Fruit fly (Drosophila melanogaster): ENCODE results near the gene Gr93c.
A peak's percentile ranks its signal among the peaks of the same experiment; 100 is the strongest.

Gr93c gene

dm6 chr3R:21849988-21850460 is 5.0 kb upstream of the Gr93c start (continued):
- TF ChIP-seq CG17186 (GFP tag; optimal IDR thresholded peaks at IDR 0.05), result no peak
- 0 out of 2 replicates have a peak, but pooled peaks have one; percentile 45 for TF ChIP-seq stc (GFP tag; IDR thresholded peaks at IDR 0.05)
- TF ChIP-seq lola (GFP tag; optimal IDR thresholded peaks at IDR 0.05), result peak in 1 of 3 experiments; percentile 55
- TF ChIP-seq CG8290 (GFP tag; optimal IDR thresholded peaks at IDR 0.05), result peak; percentile 58
- no peak for TF ChIP-seq CG8290 (tag; optimal IDR thresholded peaks at IDR 0.05)
- TF ChIP-seq Hr51 (GFP tag; optimal IDR thresholded peaks at IDR 0.05), result peak; percentile 34 to 38
- no peak for TF ChIP-seq emc (GFP tag; optimal IDR thresholded peaks at IDR 0.05)
- peak; percentile 24 for TF ChIP-seq oc (tag; optimal IDR thresholded peaks at IDR 0.05)
- peak; percentile 22 for TF ChIP-seq Dad (GFP tag; optimal IDR thresholded peaks at IDR 0.05)
- TF ChIP-seq nerfin-1 (tag; optimal IDR thresholded peaks at IDR 0.05), result peak; percentile 36
- TF ChIP-seq CG1647 (GFP tag; optimal IDR thresholded peaks at IDR 0.05), result no peak
- TF ChIP-seq CG10431 (GFP tag; optimal IDR thresholded peaks at IDR 0.05), result peak; percentile 3
- TF ChIP-seq CG4617 (GFP tag; optimal IDR thresholded peaks at IDR 0.05; ENCODE audit: borderline replicate concordance), result no peak
- peak; percentile 47 for TF ChIP-seq CG16815 (GFP tag; optimal IDR thresholded peaks at IDR 0.05)
- no peak for TF ChIP-seq wor (GFP tag; IDR thresholded peaks at IDR 0.05)
- TF ChIP-seq Six4 (GFP tag; optimal IDR thresholded peaks at IDR 0.05), result peak; percentile 14
- TF ChIP-seq Lhr (GFP tag; optimal IDR thresholded peaks at IDR 0.05), result peak; percentile 27
- no peak for TF ChIP-seq en (GFP tag; optimal IDR thresholded peaks at IDR 0.05)
- no peak for TF ChIP-seq H2.0 (GFP tag; IDR thresholded peaks at IDR 0.05)
- TF ChIP-seq Elba2 (GFP tag; optimal IDR thresholded peaks at IDR 0.05), result no peak
- TF ChIP-seq mirr (GFP tag; optimal IDR thresholded peaks at IDR 0.05), result no peak
- no peak for TF ChIP-seq CG8478 (optimal IDR thresholded peaks at IDR 0.05)
- TF ChIP-seq CG3163 (GFP tag; optimal IDR thresholded peaks at IDR 0.05), result peak; percentile 35
- no peak for TF ChIP-seq Hand (GFP tag; optimal IDR thresholded peaks at IDR 0.05)
- TF ChIP-seq ken (GFP tag; IDR thresholded peaks at IDR 0.05), result peak; percentile 64; the same call in 1 of the 3 replicates
- no peak for TF ChIP-seq Doc3 (GFP tag; IDR thresholded peaks at IDR 0.05; ENCODE audit: partially characterized antibody)
- TF ChIP-seq CG12299 (tag; optimal IDR thresholded peaks at IDR 0.05), result no peak
- peak; percentile 37 for TF ChIP-seq HHEX (GFP tag; optimal IDR thresholded peaks at IDR 0.05)
- no peak for TF ChIP-seq btn (GFP tag; optimal IDR thresholded peaks at IDR 0.05)
- peak; percentile 93 for TF ChIP-seq sens (GFP tag)
- TF ChIP-seq CG2875 (GFP tag; optimal IDR thresholded peaks at IDR 0.05), result no peak
- TF ChIP-seq Fer3 (tag; optimal IDR thresholded peaks at IDR 0.05), result no peak
- no peak for TF ChIP-seq inv (GFP tag; IDR thresholded peaks at IDR 0.05; ENCODE audit: partially characterized antibody)
- peak; percentile 2 for TF ChIP-seq her (GFP tag; optimal IDR thresholded peaks at IDR 0.05)
- no peak for TF ChIP-seq Dll (GFP tag; IDR thresholded peaks at IDR 0.05; ENCODE audit: partially characterized antibody)
- peak; percentile 43 for TF ChIP-seq phol (tag; optimal IDR thresholded peaks at IDR 0.05)
- no peak for TF ChIP-seq HmgZ (tag; optimal IDR thresholded peaks at IDR 0.05)
- peak; percentile 15; the same call in 1 of the 2 replicates for TF ChIP-seq HLH3B (GFP tag; IDR thresholded peaks at IDR 0.05)
- peak; percentile 24 for TF ChIP-seq ATbp (GFP tag; optimal IDR thresholded peaks at IDR 0.05)
- TF ChIP-seq fd96Cb (tag; optimal IDR thresholded peaks at IDR 0.05), result peak; percentile 17
- peak; percentile 57 for TF ChIP-seq CG13424 (tag; optimal IDR thresholded peaks at IDR 0.05)
- TF ChIP-seq CG9609 (GFP tag; optimal IDR thresholded peaks at IDR 0.05), result peak; percentile 36
- no peak for TF ChIP-seq CG18476 (GFP tag; optimal IDR thresholded peaks at IDR 0.05)
- no peak for TF ChIP-seq CG16813 (GFP tag; IDR thresholded peaks at IDR 0.05; ENCODE audit: partially characterized antibody)
- 0 out of 3 replicates have a peak, but pooled peaks have one; percentile 36 for TF ChIP-seq jigr1 (GFP tag; IDR thresholded peaks at IDR 0.05)
- peak; percentile 0 for TF ChIP-seq CG1602 (GFP tag; optimal IDR thresholded peaks at IDR 0.05)

All from whole organism, embryonic.